Fruit fly (Drosophila melanogaster): ENCODE results near the gene Rim.

The Rim gene

DNA sequence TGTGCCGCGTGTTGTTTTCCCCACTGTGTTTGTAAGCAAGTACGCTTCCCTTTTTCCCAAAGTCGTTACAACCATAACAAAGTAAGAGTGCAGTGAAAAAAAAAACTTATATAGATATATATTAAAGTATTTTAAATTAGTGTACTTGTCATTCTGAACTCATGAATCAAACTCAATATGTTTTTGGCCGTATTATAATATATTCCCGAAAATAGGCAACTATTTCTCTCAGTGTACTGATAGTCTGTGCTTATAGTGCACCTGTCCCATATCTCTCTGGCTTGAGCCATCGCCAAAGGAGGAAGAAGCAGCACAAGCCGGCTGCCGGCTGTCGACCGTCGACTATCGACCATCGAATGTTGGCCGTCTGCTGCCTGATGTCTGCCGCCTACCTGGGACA lies 24.7 kb upstream of the Rim start (continued):
- TF ChIP-seq Tbp (GFP tag; optimal IDR thresholded peaks at IDR 0.05) (no peak), Spps (tag; optimal IDR thresholded peaks at IDR 0.05) (peak; percentile 63), nom (GFP tag; optimal IDR thresholded peaks at IDR 0.05) (no peak), CG7357 (GFP tag; IDR thresholded peaks at IDR 0.05) (peak; percentile 53; the same call in 1 of the 3 replicates), CG13775 (GFP tag; optimal IDR thresholded peaks at IDR 0.05) (peak; percentile 79), gt (GFP tag; IDR thresholded peaks at IDR 0.05) (peak; percentile 37; the same call in 1 of the 2 replicates), zen (tag; optimal IDR thresholded peaks at IDR 0.05) (peak; percentile 95), CG31224 (GFP tag; IDR thresholded peaks at IDR 0.05) (0 out of 2 replicates have a peak, but pooled peaks have one; percentile 21), HLH54F (GFP tag; optimal IDR thresholded peaks at IDR 0.05) (peak; percentile 15), lola (GFP tag; optimal IDR thresholded peaks at IDR 0.05) (peak in 1 of 3 experiments; percentile 91), CG12744 (GFP tag; optimal IDR thresholded peaks at IDR 0.05) (peak; percentile 27), hbn (GFP tag; IDR thresholded peaks at IDR 0.05; ENCODE audit: partially characterized antibody) (no peak), zf30C (GFP tag; optimal IDR thresholded peaks at IDR 0.05) (peak; percentile 94), ken (GFP tag; IDR thresholded peaks at IDR 0.05) (peak; percentile 71), MBD-R2 (GFP tag; IDR thresholded peaks at IDR 0.05) (peak; percentile 13; the same call in 1 of the 2 replicates), CHES-1-like (GFP tag; optimal IDR thresholded peaks at IDR 0.05) (no peak), Mes4 (GFP tag; optimal IDR thresholded peaks at IDR 0.05) (peak; percentile 14), Fer1 (GFP tag; optimal IDR thresholded peaks at IDR 0.05) (peak; percentile 22), Opbp (GFP tag; IDR thresholded peaks at IDR 0.05; ENCODE audit: partially characterized antibody) (no peak), unpg (GFP tag; optimal IDR thresholded peaks at IDR 0.05) (peak; percentile 78), croc (GFP tag; conservative IDR thresholded peaks at IDR 0.05) (peak; percentile 77), ems (GFP tag; optimal IDR thresholded peaks at IDR 0.05) (no peak), CG6654 (GFP tag; optimal IDR thresholded peaks at IDR 0.05) (peak; percentile 1), CG4404 (GFP tag; IDR thresholded peaks at IDR 0.05) (peak; percentile 92), CG2199 (GFP tag; IDR thresholded peaks at IDR 0.05) (peak; percentile 70; the same call in 1 of the 3 replicates), jing (GFP tag; optimal IDR thresholded peaks at IDR 0.05) (peak; percentile 26), CG12769 (tag; optimal IDR thresholded peaks at IDR 0.05) (no peak), run (tag; optimal IDR thresholded peaks at IDR 0.05) (no peak), Rfx (GFP tag; IDR thresholded peaks at IDR 0.05) (peak; percentile 39; the same call in 1 of the 2 replicates), CG6813 (GFP tag; optimal IDR thresholded peaks at IDR 0.05) (peak; percentile 80), ranshi (GFP tag; IDR thresholded peaks at IDR 0.05) (peak; percentile 34; the same call in 1 of the 2 replicates), dm (GFP tag; optimal IDR thresholded peaks at IDR 0.05) (no peak), CG17359 (tag; optimal IDR thresholded peaks at IDR 0.05) (peak; percentile 56), tna (GFP tag; IDR thresholded peaks at IDR 0.05; ENCODE audit: partially characterized antibody) (no peak), CG15011 (GFP tag; optimal IDR thresholded peaks at IDR 0.05) (peak; percentile 31), CG32532 (GFP tag; IDR thresholded peaks at IDR 0.05) (no peak), stwl (tag; optimal IDR thresholded peaks at IDR 0.05) (peak; percentile 53), CG1647 (GFP tag; optimal IDR thresholded peaks at IDR 0.05) (peak; percentile 14), Sin3A (optimal IDR thresholded peaks at IDR 0.05) (no peak), CG6854 (GFP tag; optimal IDR thresholded peaks at IDR 0.05) (no peak), CG11696 (GFP tag; IDR thresholded peaks at IDR 0.05) (no peak), ci (GFP tag; IDR thresholded peaks at IDR 0.05) (peak; percentile 85), phol (tag; optimal IDR thresholded peaks at IDR 0.05) (peak; percentile 82), CG4617 (GFP tag; optimal IDR thresholded peaks at IDR 0.05; ENCODE audit: borderline replicate concordance) (peak; percentile 35), grau (tag; optimal IDR thresholded peaks at IDR 0.05) (peak; percentile 52), D19A (tag; optimal IDR thresholded peaks at IDR 0.05) (peak; percentile 64), Gug (GFP tag; IDR thresholded peaks at IDR 0.05) (no peak; the same call in 3 of the 4 replicates), amos (GFP tag; IDR thresholded peaks at IDR 0.05; ENCODE audit: partially characterized antibody) (no peak), zen2 (GFP tag; IDR thresholded peaks at IDR 0.05; ENCODE audit: partially characterized antibody) (no peak), CG5180 (GFP tag; optimal IDR thresholded peaks at IDR 0.05) (peak; percentile 44)
